Worm (Caenorhabditis elegans): ENCODE measurements around the gene C04E6.8.

The C04E6.8 gene

DNA sequence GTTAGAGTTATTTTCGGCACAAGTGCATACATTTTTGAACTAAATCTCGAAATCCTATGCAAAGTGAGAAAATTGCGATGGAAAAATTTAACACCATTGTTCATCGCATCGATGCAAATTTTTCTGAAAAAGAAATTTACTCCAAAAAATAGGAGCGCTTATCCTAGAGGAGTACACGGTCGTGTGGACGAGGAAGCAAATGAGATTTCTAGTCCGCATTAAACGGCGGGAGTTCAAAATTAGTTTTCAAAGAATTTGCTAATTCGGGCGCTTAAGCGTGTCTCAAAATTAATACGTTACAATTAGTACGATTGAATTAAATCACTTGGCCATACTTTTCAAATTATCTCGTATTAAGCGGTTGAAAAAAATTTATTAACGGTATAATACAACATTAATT, 34.1 kb upstream of the C04E6.8 start, which contains the start of gene lrpr-1 (continued):
- no peak for TF ChIP-seq syd-9 (tag; optimal IDR thresholded peaks at IDR 0.05)
- TF ChIP-seq ceh-31 (tag; optimal IDR thresholded peaks at IDR 0.05) = peak; percentile 94
- no peak for TF ChIP-seq ceh-19 (GFP tag; optimal IDR thresholded peaks at IDR 0.05)
- no peak for TF ChIP-seq dve-1 (tag; optimal IDR thresholded peaks at IDR 0.05)
- TF ChIP-seq fkh-6 (tag; optimal IDR thresholded peaks at IDR 0.05) = peak; percentile 28
- peak; percentile 96 for TF ChIP-seq ets-4 (tag; optimal IDR thresholded peaks at IDR 0.05)
- TF ChIP-seq pag-3 (tag; optimal IDR thresholded peaks at IDR 0.05; ENCODE audit: borderline replicate concordance) = no peak
- peak; percentile 91 for TF ChIP-seq tbx-2 (tag; optimal IDR thresholded peaks at IDR 0.05)
- TF ChIP-seq madf-2 (tag; optimal IDR thresholded peaks at IDR 0.05) = peak; percentile 36
- peak; percentile 27 for TF ChIP-seq ahr-1 (tag; optimal IDR thresholded peaks at IDR 0.05)
- peak; percentile 83 for TF ChIP-seq hlh-8 (tag; optimal IDR thresholded peaks at IDR 0.05)
- peak; percentile 89 for TF ChIP-seq ref-2 (tag; optimal IDR thresholded peaks at IDR 0.05)
- TF ChIP-seq unc-86 (tag; optimal IDR thresholded peaks at IDR 0.05) = peak; percentile 12
- TF ChIP-seq nhr-11 (tag; optimal IDR thresholded peaks at IDR 0.05) = no peak
- TF ChIP-seq hlh-6 (tag; optimal IDR thresholded peaks at IDR 0.05) = no peak
- no peak for TF ChIP-seq ceh-45 (GFP tag; IDR thresholded peaks at IDR 0.05)
- TF ChIP-seq ttx-3 (tag; optimal IDR thresholded peaks at IDR 0.05) = peak; percentile 11
- no peak for TF ChIP-seq sdc-2 (tag; optimal IDR thresholded peaks at IDR 0.05)
- TF ChIP-seq C08G9.2 (tag; optimal IDR thresholded peaks at IDR 0.05) = peak; percentile 98
- no peak for TF ChIP-seq ztf-16 (tag; optimal IDR thresholded peaks at IDR 0.05)
- TF ChIP-seq fax-1 (tag; optimal IDR thresholded peaks at IDR 0.05) = peak; percentile 66
- TF ChIP-seq mec-3 (tag; optimal IDR thresholded peaks at IDR 0.05; ENCODE audit: borderline replicate concordance) = peak; percentile 92
- no peak for TF ChIP-seq ceh-18 (tag; optimal IDR thresholded peaks at IDR 0.05)
- TF ChIP-seq ceh-22 (tag; optimal IDR thresholded peaks at IDR 0.05) = no peak

ce11 chrV:5916862-5917261, 33.2 kb upstream of the C04E6.8 start:
- TF ChIP-seq mec-3 (tag; optimal IDR thresholded peaks at IDR 0.05; ENCODE audit: borderline replicate concordance) (no peak), ceh-18 (tag; optimal IDR thresholded peaks at IDR 0.05) (no peak), gmeb-2 (tag; optimal IDR thresholded peaks at IDR 0.05) (no peak), sox-2 (GFP tag; IDR thresholded peaks at IDR 0.05) (no peak), unc-3 (GFP tag; conservative IDR thresholded peaks at IDR 0.05) (no peak), unc-3 (tag; optimal IDR thresholded peaks at IDR 0.05) (no peak), ceh-45 (GFP tag; IDR thresholded peaks at IDR 0.05) (no peak), fkh-6 (tag; optimal IDR thresholded peaks at IDR 0.05) (no peak), eyg-1 (tag; optimal IDR thresholded peaks at IDR 0.05) (no peak), lin-11 (tag; optimal IDR thresholded peaks at IDR 0.05) (no peak), unc-55 (GFP tag; optimal IDR thresholded peaks at IDR 0.05) (no peak)

DNA sequence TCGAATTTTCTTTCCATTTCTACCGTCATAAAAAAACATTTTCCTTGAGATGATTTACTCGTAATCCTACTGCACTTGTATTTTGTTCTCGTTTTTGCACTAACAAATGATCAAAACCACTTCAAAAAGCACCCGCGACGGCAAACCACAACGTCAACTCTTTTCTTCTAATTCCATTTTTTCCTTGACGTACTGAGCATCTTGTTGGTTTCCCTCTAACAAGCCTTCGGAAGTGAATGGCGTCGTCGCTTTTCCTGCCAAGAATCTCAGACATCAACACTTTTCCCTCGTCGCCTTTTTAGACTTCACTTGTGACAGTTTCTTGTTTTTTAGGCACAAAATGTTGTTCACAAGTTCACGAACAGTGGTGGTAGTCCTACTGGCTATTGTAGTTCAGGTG, 28.8 kb upstream of the C04E6.8 start, which contains the start of gene C04E6.13:
C04E6.13 (plus strand) TSS at position 301 of the 400 bp plus-strand sequence.
- TF ChIP-seq sox-2 (GFP tag; IDR thresholded peaks at IDR 0.05) (no peak), pag-3 (tag; optimal IDR thresholded peaks at IDR 0.05; ENCODE audit: borderline replicate concordance) (no peak), hlh-6 (tag; optimal IDR thresholded peaks at IDR 0.05) (no peak), ceh-30 (tag; optimal IDR thresholded peaks at IDR 0.05) (no peak), eyg-1 (tag; optimal IDR thresholded peaks at IDR 0.05) (no peak), ceh-2 (tag; optimal IDR thresholded peaks at IDR 0.05) (no peak), syd-9 (tag; optimal IDR thresholded peaks at IDR 0.05) (no peak), unc-86 (tag; optimal IDR thresholded peaks at IDR 0.05) (no peak), lin-11 (tag; optimal IDR thresholded peaks at IDR 0.05) (no peak), C38D4.7 (GFP tag; optimal IDR thresholded peaks at IDR 0.05) (no peak), ceh-18 (tag; optimal IDR thresholded peaks at IDR 0.05) (no peak), ceh-6 (GFP tag; optimal IDR thresholded peaks at IDR 0.05) (no peak), F13H6.1 (tag; optimal IDR thresholded peaks at IDR 0.05) (no peak)

- TF ChIP-seq hlh-8 (tag; optimal IDR thresholded peaks at IDR 0.05) = no peak
- no peak for TF ChIP-seq ceh-30 (tag; optimal IDR thresholded peaks at IDR 0.05)
- no peak for TF ChIP-seq K09A11.1 (tag; optimal IDR thresholded peaks at IDR 0.05; ENCODE audit: insufficient read depth)
- no peak for TF ChIP-seq ceh-48 (tag; optimal IDR thresholded peaks at IDR 0.05)
- no peak for TF ChIP-seq che-1 (tag; optimal IDR thresholded peaks at IDR 0.05)
- no peak for TF ChIP-seq ref-2 (tag; optimal IDR thresholded peaks at IDR 0.05)
- TF ChIP-seq Y22D7AL.16 (tag; optimal IDR thresholded peaks at IDR 0.05) = no peak
Observed at ce11 chrV:5907090-5907489, 23.5 kb upstream of the C04E6.8 start, which contains the start of gene C04E6.4. C04E6.4 (plus strand) TSS chrV:5907390.

Data from whole organism, late embryonic.